Fruit fly (Drosophila melanogaster): ENCODE measurements around the gene CG43902.

dm6 chrX:10153312-10153711, 4.9 kb upstream of the CG43902 start, which contains the start of gene CG12645:
- TF ChIP-seq psq (optimal IDR thresholded peaks at IDR 0.05): no peak
- TF ChIP-seq insv (optimal IDR thresholded peaks at IDR 0.05): no peak
- no peak for TF ChIP-seq Sin3A (optimal IDR thresholded peaks at IDR 0.05)
- TF ChIP-seq h (optimal IDR thresholded peaks at IDR 0.05): no peak
